Fruit fly (Drosophila melanogaster): ENCODE results near the gene Usp32.
A peak's percentile ranks its signal among the peaks of the same experiment; 100 is the strongest.

Usp32 gene

DNA sequence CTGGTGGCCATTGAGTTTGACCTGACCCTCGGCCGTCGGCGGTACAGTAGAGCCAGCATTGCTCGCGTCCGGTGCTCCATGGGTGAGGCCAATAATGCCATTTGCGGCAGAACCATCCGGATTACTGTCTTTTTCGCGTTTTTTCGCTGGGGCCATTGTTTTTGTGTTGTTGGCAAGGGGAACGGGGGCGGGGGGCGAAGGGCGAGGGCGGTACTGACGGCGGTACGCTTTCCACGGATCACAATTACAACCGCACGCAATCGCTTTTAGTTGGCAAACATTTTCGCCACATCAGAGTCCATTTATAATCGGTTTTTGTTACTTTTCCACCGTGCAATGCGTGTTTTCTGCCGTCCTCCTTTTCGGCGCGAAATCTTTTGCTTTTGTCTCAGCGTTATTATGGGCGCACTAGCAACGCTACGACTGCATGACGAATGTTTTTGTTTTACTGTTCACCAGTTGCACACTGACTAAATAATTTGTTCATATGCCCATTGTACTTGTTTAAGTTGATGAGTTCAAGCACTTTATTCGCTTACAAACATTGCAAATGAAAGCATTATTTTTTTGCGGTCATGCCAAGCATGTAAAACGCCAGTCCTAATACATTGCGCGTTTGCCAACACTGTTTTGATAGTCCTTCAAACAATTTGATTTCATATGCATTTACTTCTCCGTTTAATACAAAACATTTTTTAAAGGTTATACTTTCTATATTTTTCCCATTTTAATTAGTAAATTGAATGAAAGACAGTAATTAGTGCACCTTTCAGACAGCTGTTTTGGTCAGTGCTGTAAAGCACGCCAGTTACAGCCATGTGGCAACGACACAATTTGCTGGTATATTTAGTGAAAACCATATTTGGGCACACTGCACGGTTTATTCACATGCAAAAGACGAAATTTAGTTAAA, 52.1 kb downstream of the Usp32 start, which contains the start of gene Pfdn6 (continued):
- peak; percentile 55; the same call in 1 of the 2 replicates for TF ChIP-seq Drgx (GFP tag; IDR thresholded peaks at IDR 0.05)
- TF ChIP-seq az2 (GFP tag; optimal IDR thresholded peaks at IDR 0.05) = peak; percentile 64
- peak; percentile 87 for TF ChIP-seq wor (GFP tag; IDR thresholded peaks at IDR 0.05)
- peak; percentile 25 for TF ChIP-seq CG3065 (GFP tag; optimal IDR thresholded peaks at IDR 0.05)
- peak; percentile 35; the same call in 1 of the 2 replicates for TF ChIP-seq Taf1 (GFP tag; IDR thresholded peaks at IDR 0.05)
- TF ChIP-seq CG18476 (GFP tag; optimal IDR thresholded peaks at IDR 0.05) = peak; percentile 79
- peak; percentile 75 for TF ChIP-seq Hmr (GFP tag; optimal IDR thresholded peaks at IDR 0.05)
- TF ChIP-seq ci (GFP tag; IDR thresholded peaks at IDR 0.05) = peak; percentile 85; the same call in 2 of the 3 replicates
- peak; percentile 49; the same call in 1 of the 2 replicates for TF ChIP-seq CG5953 (GFP tag; IDR thresholded peaks at IDR 0.05)
- peak; percentile 81 for TF ChIP-seq gfzf (GFP tag; optimal IDR thresholded peaks at IDR 0.05)
- TF ChIP-seq CG14441 (GFP tag; IDR thresholded peaks at IDR 0.05) = peak; percentile 76
- no peak for TF ChIP-seq CG11560 (tag; IDR thresholded peaks at IDR 0.05)
- 0 out of 2 replicates have a peak, but pooled peaks have one; percentile 39 for TF ChIP-seq dati (GFP tag; IDR thresholded peaks at IDR 0.05)
- peak; percentile 71 for TF ChIP-seq Aef1 (GFP tag; IDR thresholded peaks at IDR 0.05)
- no peak for TF ChIP-seq CG17612 (GFP tag; IDR thresholded peaks at IDR 0.05)
- TF ChIP-seq CG17328 (GFP tag; IDR thresholded peaks at IDR 0.05) = peak; percentile 68
- TF ChIP-seq CG11695 (GFP tag; IDR thresholded peaks at IDR 0.05) = no peak
- no peak for TF ChIP-seq CG15073 (GFP tag; optimal IDR thresholded peaks at IDR 0.05)
- peak; percentile 73 for TF ChIP-seq CG34224 (GFP tag; IDR thresholded peaks at IDR 0.05; ENCODE audit: partially characterized antibody)
- TF ChIP-seq tio (GFP tag; optimal IDR thresholded peaks at IDR 0.05) = no peak
- TF ChIP-seq zfh2 (GFP tag; optimal IDR thresholded peaks at IDR 0.05) = peak; percentile 92
- TF ChIP-seq Atf3 (GFP tag; optimal IDR thresholded peaks at IDR 0.05) = peak; percentile 42
- TF ChIP-seq CG7786 (GFP tag; optimal IDR thresholded peaks at IDR 0.05) = peak; percentile 85
- peak; percentile 48 for TF ChIP-seq BEAF-32 (GFP tag; optimal IDR thresholded peaks at IDR 0.05)
- no peak for TF ChIP-seq gcm2 (GFP tag; optimal IDR thresholded peaks at IDR 0.05)
- TF ChIP-seq sens (GFP tag) = peak; percentile 84
- peak; percentile 55 for TF ChIP-seq Six4 (GFP tag; optimal IDR thresholded peaks at IDR 0.05)
- TF ChIP-seq CG12236 (GFP tag; optimal IDR thresholded peaks at IDR 0.05) = peak; percentile 17
- TF ChIP-seq nerfin-1 (tag; optimal IDR thresholded peaks at IDR 0.05) = peak; percentile 66
- no peak for TF ChIP-seq CG6175 (GFP tag; IDR thresholded peaks at IDR 0.05)
- no peak for TF ChIP-seq Hey (tag; optimal IDR thresholded peaks at IDR 0.05)
- peak; percentile 88 for TF ChIP-seq Dip3 (GFP tag; optimal IDR thresholded peaks at IDR 0.05)
- peak; percentile 80 for TF ChIP-seq CG12391 (tag; optimal IDR thresholded peaks at IDR 0.05)
- TF ChIP-seq Xbp1 (GFP tag; optimal IDR thresholded peaks at IDR 0.05) = peak; percentile 84
- TF ChIP-seq CG11456 (GFP tag; IDR thresholded peaks at IDR 0.05) = peak; percentile 50; the same call in 1 of the 3 replicates
- TF ChIP-seq grau (tag; optimal IDR thresholded peaks at IDR 0.05) = peak; percentile 75
- TF ChIP-seq ewg (GFP tag; optimal IDR thresholded peaks at IDR 0.05) = peak; percentile 78
- TF ChIP-seq CG17361 (GFP tag; IDR thresholded peaks at IDR 0.05) = peak; percentile 84; the same call in 2 of the 3 replicates
- peak; percentile 71 for TF ChIP-seq tx (GFP tag; optimal IDR thresholded peaks at IDR 0.05)
- no peak for TF ChIP-seq kah (GFP tag; optimal IDR thresholded peaks at IDR 0.05)
- peak; percentile 64 for TF ChIP-seq her (GFP tag; optimal IDR thresholded peaks at IDR 0.05)
- peak; percentile 53 for TF ChIP-seq CG15601 (tag; optimal IDR thresholded peaks at IDR 0.05)
- no peak for TF ChIP-seq CG15269 (tag; optimal IDR thresholded peaks at IDR 0.05)
- no peak for TF ChIP-seq odd (GFP tag; optimal IDR thresholded peaks at IDR 0.05)
- TF ChIP-seq grn (GFP tag; optimal IDR thresholded peaks at IDR 0.05) = no peak
- peak; percentile 65 for TF ChIP-seq CG30020 (tag; optimal IDR thresholded peaks at IDR 0.05)
- TF ChIP-seq Dad (GFP tag; optimal IDR thresholded peaks at IDR 0.05) = peak; percentile 79
- peak; percentile 72 for TF ChIP-seq sna (GFP tag; IDR thresholded peaks at IDR 0.05; ENCODE audit: partially characterized antibody)
- TF ChIP-seq NC2α (GFP tag; optimal IDR thresholded peaks at IDR 0.05) = no peak

All from whole organism, embryonic.